Worm (Caenorhabditis elegans) whole organism, late embryonic: ENCODE measurements around the gene F46C8.8.

Source experiments
- C08G9.2 ChIP-seq: sonication (generic microtip); optimal IDR thresholded peaks from 2 replicates; lab custom pipeline; 2016; ENCODE audit warnings: mild to moderate bottlenecking, missing genetic modification characterization, moderate library complexity, missing compliant biosample characterization
- F13H6.1 ChIP-seq: sonication (generic microtip); optimal IDR thresholded peaks from 2 replicates; lab custom pipeline; 2016; ENCODE audit warnings: missing genetic modification characterization, missing compliant biosample characterization
- K09A11.1 ChIP-seq: sonication (generic microtip); optimal IDR thresholded peaks from 2 replicates; lab custom pipeline; 2017; ENCODE audit warnings: antibody characterized with exemption, mild to moderate bottlenecking, missing genetic modification characterization, missing compliant biosample characterization; ENCODE audit not compliant: insufficient read depth
- ama-1 ChIP-seq: fragments of 150-350 bp; optimal IDR thresholded peaks from 2 replicates; lab custom pipeline; 2014
- ceh-18 ChIP-seq: sonication (generic microtip); optimal IDR thresholded peaks from 2 replicates; lab custom pipeline; 2016; ENCODE audit warnings: missing genetic modification characterization, missing compliant biosample characterization
- ceh-19 ChIP-seq: fragments of 200-800 bp; sonication (Bioruptor generic); optimal IDR thresholded peaks from 2 replicates; lab custom pipeline; 2018; ENCODE audit warnings: mild to moderate bottlenecking, missing genetic modification characterization, missing compliant biosample characterization
- ceh-2 ChIP-seq: sonication (generic microtip); optimal IDR thresholded peaks from 2 replicates; lab custom pipeline; 2016; ENCODE audit warnings: missing genotype, missing genetic modification characterization, missing compliant biosample characterization
- ceh-34 ChIP-seq: sonication (generic microtip); optimal IDR thresholded peaks from 2 replicates; lab custom pipeline; 2016; ENCODE audit warnings: mild to moderate bottlenecking, missing genetic modification characterization, missing compliant biosample characterization
- dmd-4 ChIP-seq: sonication (generic microtip); optimal IDR thresholded peaks from 2 replicates; lab custom pipeline; 2016; ENCODE audit warnings: borderline replicate concordance, missing genetic modification characterization, missing compliant biosample characterization
- dve-1 ChIP-seq: sonication (generic microtip); optimal IDR thresholded peaks from 2 replicates; lab custom pipeline; 2017; ENCODE audit warnings: antibody characterized with exemption, mild to moderate bottlenecking, missing genetic modification characterization, missing compliant biosample characterization
- elt-2 ChIP-seq: sonication (generic microtip); optimal IDR thresholded peaks from 2 replicates; lab custom pipeline; 2016; ENCODE audit warnings: missing genetic modification reagents, missing genetic modification characterization, missing compliant biosample characterization
- elt-4 ChIP-seq: sonication (generic microtip); optimal IDR thresholded peaks from 2 replicates; lab custom pipeline; 2016; ENCODE audit warnings: missing genetic modification characterization, missing compliant biosample characterization
- ets-4 ChIP-seq: sonication (generic microtip); optimal IDR thresholded peaks from 2 replicates; lab custom pipeline; 2016; ENCODE audit warnings: missing genetic modification characterization, missing compliant biosample characterization
- fax-1 ChIP-seq: sonication (generic microtip); optimal IDR thresholded peaks from 2 replicates; lab custom pipeline; 2016; ENCODE audit warnings: missing genotype, missing genetic modification characterization, missing compliant biosample characterization
- hlh-13 ChIP-seq: fragments of 200-800 bp; sonication (Bioruptor generic); optimal IDR thresholded peaks from 2 replicates; lab custom pipeline; 2018; ENCODE audit warnings: mild to moderate bottlenecking, missing genetic modification characterization, missing compliant biosample characterization
- hlh-30 ChIP-seq: sonication (generic microtip); optimal IDR thresholded peaks from 2 replicates; lab custom pipeline; 2017; ENCODE audit warnings: antibody characterized with exemption, missing genetic modification characterization, missing compliant biosample characterization; ENCODE audit not compliant: insufficient read depth
- nfya-1 ChIP-seq: sonication (generic microtip); optimal IDR thresholded peaks from 2 replicates; lab custom pipeline; 2017; ENCODE audit warnings: missing genetic modification characterization, mild to moderate bottlenecking, missing compliant biosample characterization, antibody characterized with exemption, moderate library complexity
- nhr-11 ChIP-seq: fragments of 150-350 bp; optimal IDR thresholded peaks from 2 replicates; lab custom pipeline; 2014; ENCODE audit warnings: missing biosample characterization, missing genetic modification characterization
- npax-4 ChIP-seq: sonication (generic microtip); optimal IDR thresholded peaks from 2 replicates; lab custom pipeline; 2016; ENCODE audit warnings: missing genetic modification characterization, missing compliant biosample characterization
- odd-2 ChIP-seq: sonication (generic microtip); optimal IDR thresholded peaks from 2 replicates; lab custom pipeline; 2017; ENCODE audit warnings: antibody characterized with exemption, mild to moderate bottlenecking, missing genetic modification characterization, missing compliant biosample characterization
- pat-9 ChIP-seq: fragments of 200-800 bp; sonication (Bioruptor generic); optimal IDR thresholded peaks from 2 replicates; lab custom pipeline; 2018; ENCODE audit warnings: mild to moderate bottlenecking, missing genetic modification characterization, moderate library complexity, missing compliant biosample characterization
- pqm-1 ChIP-seq: sonication (generic microtip); optimal IDR thresholded peaks from 2 replicates; lab custom pipeline; 2016; ENCODE audit warnings: missing genetic modification characterization, missing compliant biosample characterization
- rnt-1 ChIP-seq: sonication (generic microtip); optimal IDR thresholded peaks from 2 replicates; lab custom pipeline; 2016; ENCODE audit warnings: missing genetic modification characterization, missing compliant biosample characterization
- sdc-2 ChIP-seq: sonication (generic microtip); optimal IDR thresholded peaks from 2 replicates; lab custom pipeline; 2016; ENCODE audit warnings: missing genotype, missing genetic modification characterization, missing compliant biosample characterization
- sox-2 ChIP-seq: fragments of 200-800 bp; sonication (Bioruptor generic); IDR thresholded peaks from 2 replicates; pipeline ENCODE4 v1.3.6; 2022; ENCODE audit warnings: missing genetic modification reagents, missing genetic modification characterization, missing compliant biosample characterization
- sox-4 ChIP-seq: sonication (generic microtip); optimal IDR thresholded peaks from 2 replicates; lab custom pipeline; 2017; ENCODE audit warnings: mild to moderate bottlenecking, missing genetic modification characterization, inconsistent platforms, missing compliant biosample characterization
- syd-9 ChIP-seq: sonication (generic microtip); optimal IDR thresholded peaks from 2 replicates; lab custom pipeline; 2016; ENCODE audit warnings: mild to moderate bottlenecking, missing genetic modification characterization, moderate library complexity, missing compliant biosample characterization
- tbx-2 ChIP-seq: sonication (generic microtip); optimal IDR thresholded peaks from 2 replicates; lab custom pipeline; 2016; ENCODE audit warnings: missing genetic modification characterization, missing compliant biosample characterization
- unc-42 ChIP-seq: sonication (generic microtip); optimal IDR thresholded peaks from 2 replicates; lab custom pipeline; 2016; ENCODE audit warnings: missing genotype, missing genetic modification characterization, missing compliant biosample characterization
- unc-55 ChIP-seq: sonication (generic microtip); optimal IDR thresholded peaks from 2 replicates; lab custom pipeline; 2017; ENCODE audit warnings: missing biosample characterization, missing genetic modification reagents, missing genetic modification characterization
- ztf-16 ChIP-seq: sonication (generic microtip); optimal IDR thresholded peaks from 2 replicates; lab custom pipeline; 2017; ENCODE audit warnings: missing genetic modification characterization, missing compliant biosample characterization

The F46C8.8 gene

DNA sequence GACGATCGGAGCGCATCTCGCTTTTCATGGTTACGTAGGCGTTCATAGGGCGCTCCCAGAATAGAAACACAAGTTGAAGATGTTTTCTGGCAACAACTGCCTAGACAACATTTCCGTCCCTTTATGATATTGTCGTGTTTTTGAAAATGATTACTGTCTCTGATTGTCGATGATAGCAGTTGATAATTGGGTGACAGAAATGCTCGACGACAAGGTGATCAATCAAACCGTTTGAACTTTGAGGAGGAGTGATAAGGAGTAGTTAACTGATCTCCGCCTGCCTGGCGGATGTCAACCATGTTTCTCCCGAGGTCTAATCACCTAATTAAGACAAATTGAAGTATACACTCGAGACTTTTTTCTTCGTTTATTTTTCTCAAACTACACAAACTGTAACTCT lies 29.7 kb upstream of the F46C8.8 start:
- no peak for TF ChIP-seq npax-4 (tag; lab: Kevin White, UChicago)

DNA sequence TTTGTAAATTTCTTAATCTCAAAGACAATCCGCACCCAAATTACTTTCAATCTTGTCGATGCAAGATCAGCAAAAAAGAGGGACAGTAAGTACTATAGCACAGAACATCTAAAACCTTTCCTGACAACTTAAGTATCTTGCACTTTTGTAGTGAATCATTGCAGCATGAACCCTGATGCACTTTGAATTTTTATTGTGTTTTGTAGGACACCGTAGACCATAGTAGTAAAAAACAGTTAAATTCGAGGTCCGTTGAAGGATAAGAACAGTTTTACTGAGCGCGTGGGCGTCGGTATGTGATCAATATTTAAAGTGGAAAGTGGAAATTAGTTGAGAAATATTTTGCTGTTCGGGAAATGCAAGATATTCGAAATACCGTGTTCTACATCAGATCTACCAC lies 28.0 kb upstream of the F46C8.8 start:
- TF ChIP-seq syd-9 (tag; lab: Kevin White, UChicago) (no peak), dmd-4 (tag; lab: Kevin White, UChicago) (no peak), pqm-1 (tag; lab: Kevin White, UChicago) (no peak), pat-9 (tag; lab: Kevin White, UChicago) (no peak), ceh-2 (tag; lab: Kevin White, UChicago) (no peak), hlh-30 (tag; lab: Kevin White, UChicago) (no peak), K09A11.1 (tag; lab: Kevin White, UChicago) (no peak), F13H6.1 (tag; lab: Kevin White, UChicago) (no peak), elt-4 (tag; lab: Kevin White, UChicago) (no peak), sdc-2 (tag; lab: Kevin White, UChicago) (no peak), dve-1 (tag; lab: Kevin White, UChicago) (no peak)

DNA sequence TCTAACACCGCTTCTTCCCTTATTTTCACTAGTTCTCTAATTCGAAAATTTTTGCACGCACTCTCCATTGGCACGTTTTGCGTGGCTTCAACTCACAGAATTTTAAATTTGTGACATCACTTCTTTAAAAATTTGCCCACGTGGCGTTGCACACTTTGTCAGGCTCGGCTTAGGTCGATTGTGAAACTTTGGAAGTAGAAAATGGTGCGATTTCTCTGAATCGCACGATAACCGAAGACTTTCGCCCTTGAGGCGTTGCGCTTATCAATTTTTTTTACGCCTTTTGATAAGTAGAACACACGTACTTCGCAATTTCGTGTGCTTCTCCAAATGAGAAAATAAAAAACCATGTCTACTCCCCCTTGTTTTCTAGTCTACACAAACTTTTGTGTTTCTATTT lies 24.1 kb upstream of the F46C8.8 start:
- TF ChIP-seq unc-42 (tag; lab: Kevin White, UChicago) (no peak), elt-2 (tag; lab: Kevin White, UChicago) (peak; percentile 5)

DNA sequence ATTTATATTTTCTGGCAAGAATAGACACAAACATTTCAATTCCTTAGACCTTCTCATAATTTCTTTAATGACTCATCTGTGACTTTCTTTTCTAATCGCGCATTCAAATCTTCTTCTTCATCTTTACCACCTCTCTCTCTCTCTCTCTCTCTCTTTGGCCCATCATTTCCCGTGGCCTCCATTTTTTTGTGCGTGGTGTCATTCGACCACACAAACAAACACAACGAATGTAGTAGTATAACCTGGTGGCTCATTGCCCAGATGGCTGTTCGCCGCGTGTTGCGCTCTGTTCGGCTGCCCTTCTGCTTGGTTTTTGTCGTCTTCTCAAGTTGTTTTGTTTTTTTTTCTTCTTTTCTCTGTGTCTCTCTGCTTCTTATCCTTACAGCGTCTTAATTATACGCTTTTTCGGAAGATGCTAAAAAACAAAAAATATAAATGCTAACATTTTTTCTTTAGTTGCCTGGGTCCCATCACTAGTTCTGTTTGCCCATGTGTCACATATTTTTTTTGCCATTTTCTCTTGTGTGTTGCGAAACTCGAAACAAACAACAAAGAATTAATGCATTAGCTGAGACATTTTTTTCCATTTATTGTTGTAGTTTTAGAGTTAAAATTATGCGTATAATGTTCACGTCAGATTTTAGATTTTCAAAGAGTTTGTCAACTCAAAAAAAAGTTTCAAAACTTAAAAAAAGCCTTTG lies 23.4 kb upstream of the F46C8.8 start:
- peak; percentile 11 for TF ChIP-seq elt-2 (tag; lab: Kevin White, UChicago)
- TF ChIP-seq tbx-2, result peak; percentile 21
- no peak for TF ChIP-seq ceh-2 (tag; lab: Kevin White, UChicago)
- TF ChIP-seq C08G9.2 (tag; lab: Kevin White, UChicago), result no peak
- TF ChIP-seq nfya-1 (tag; lab: Kevin White, UChicago), result peak; percentile 4
- TF ChIP-seq, all 69 proteins: peak for 3

DNA sequence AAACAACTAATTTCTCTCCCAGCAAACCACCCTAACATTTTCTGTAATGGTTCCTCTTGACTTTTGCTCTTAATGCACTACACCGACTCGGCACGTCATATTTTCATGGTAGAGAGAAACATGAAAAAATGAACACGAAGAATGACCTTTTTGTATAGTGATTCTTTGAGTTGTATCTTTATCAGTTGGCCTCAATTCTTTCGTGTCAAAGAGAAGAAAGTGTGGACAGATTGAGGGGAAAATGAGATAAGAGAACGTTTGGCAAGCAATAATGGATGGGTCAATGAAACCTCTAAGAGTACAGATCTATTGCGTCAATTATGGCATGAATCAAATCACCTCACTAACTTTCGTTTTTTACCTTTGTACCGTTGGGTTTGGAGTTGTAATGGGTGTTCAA lies 21.7 kb upstream of the F46C8.8 start:
- TF ChIP-seq elt-2 (tag; lab: Kevin White, UChicago), result peak; percentile 77
- no peak for TF ChIP-seq K09A11.1 (tag; lab: Kevin White, UChicago)
- no peak for TF ChIP-seq ztf-16
- TF ChIP-seq sox-4, result no peak
- TF ChIP-seq sox-2 (GFP tag; lab: Robert Waterston, UW), result no peak
- no peak for TF ChIP-seq ama-1
- no peak for TF ChIP-seq ets-4
- TF ChIP-seq unc-42 (tag; lab: Kevin White, UChicago), result no peak

- TF ChIP-seq dmd-4 (tag; lab: Kevin White, UChicago) (no peak), unc-55 (GFP tag; lab: Kevin White, UChicago) (peak; percentile 9), ceh-19 (no peak), rnt-1 (tag; lab: Kevin White, UChicago) (peak; percentile 66), ceh-34 (no peak), nhr-11 (tag; lab: Kevin White, UChicago) (no peak), fax-1 (tag; lab: Kevin White, UChicago) (no peak), ceh-18 (tag; lab: Kevin White, UChicago) (peak; percentile 71)
These were observed 19.4 kb upstream of the F46C8.8 start for ce11 chrX:7573629-7574028.

DNA sequence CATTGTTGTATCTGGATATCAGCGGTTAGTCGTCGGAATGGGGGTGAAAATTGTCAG lies 19.2 kb upstream of the F46C8.8 start, which contains the start of the genes unc-98 and F08C6.18:
Gene unc-98 (minus strand): TSS at position 48 of the 57 bp plus-strand sequence.
Gene F08C6.18 (minus strand): TSS at position 57 of the 57 bp plus-strand sequence.
- TF ChIP-seq odd-2 (tag; lab: Kevin White, UChicago) (no peak), hlh-13 (GFP tag; lab: Kevin White, UChicago) (peak; percentile 10)
- TF ChIP-seq, all 69 proteins: peak for 1
